Fruit fly (Drosophila melanogaster) whole organism, pupa: ENCODE data around the gene CG6938.
A peak's percentile ranks its signal among the peaks of the same experiment; 100 is the strongest.

Source experiments
- CG10348 ChIP-seq: fragments of 200-800 bp; sonication (Bioruptor generic); IDR thresholded peaks from 2 replicates; pipeline ENCODE4 v1.3.6; 2022; ENCODE audit warnings: missing biosample characterization, missing genetic modification characterization
- CG12605 ChIP-seq: fragments of 200-800 bp; sonication (Bioruptor generic); IDR thresholded peaks from 2 replicates; pipeline ENCODE4 v1.3.6; 2022; ENCODE audit warnings: missing biosample characterization, missing genetic modification characterization
- CG13204 ChIP-seq: fragments of 200-800 bp; sonication (Bioruptor generic); optimal IDR thresholded peaks from 2 replicates; lab custom pipeline; 2018; ENCODE audit warnings: missing biosample characterization, mild to moderate bottlenecking, missing genetic modification characterization, moderate library complexity
- CG14655 ChIP-seq: fragments of 200-800 bp; sonication (Bioruptor generic); optimal IDR thresholded peaks from 3 replicates; lab custom pipeline; 2017; ENCODE audit warnings: mild to moderate bottlenecking, missing biosample characterization, missing genetic modification reagents, missing genetic modification characterization
- CG15710 ChIP-seq: fragments of 200-800 bp; sonication (Bioruptor generic); optimal IDR thresholded peaks from 2 replicates; lab custom pipeline; 2018; ENCODE audit warnings: missing biosample characterization, mild to moderate bottlenecking, missing genetic modification characterization, moderate library complexity
- CG17806 ChIP-seq: fragments of 200-800 bp; sonication (Bioruptor generic); optimal IDR thresholded peaks from 2 replicates; lab custom pipeline; 2018; ENCODE audit warnings: missing biosample characterization, mild to moderate bottlenecking, missing genetic modification characterization, moderate library complexity
- CG32121 ChIP-seq: fragments of 200-800 bp; sonication (Bioruptor generic); IDR thresholded peaks from 2 replicates; pipeline ENCODE4 v1.3.6; 2022; ENCODE audit warnings: missing biosample characterization, missing genetic modification characterization
- CG34367 ChIP-seq: fragments of 200-800 bp; sonication (Bioruptor generic); optimal IDR thresholded peaks from 2 replicates; lab custom pipeline; 2018; ENCODE audit warnings: missing biosample characterization, mild to moderate bottlenecking, missing genetic modification characterization
- CG4496 ChIP-seq: fragments of 200-800 bp; sonication (Bioruptor generic); IDR thresholded peaks from 3 replicates; pipeline ENCODE4 v1.3.6; 2022; ENCODE audit warnings: missing biosample characterization, missing genetic modification characterization
- CG8159 ChIP-seq: fragments of 200-800 bp; sonication (Bioruptor generic); optimal IDR thresholded peaks from 3 replicates; lab custom pipeline; 2018; ENCODE audit warnings: missing biosample characterization, mild to moderate bottlenecking, missing genetic modification characterization, moderate library complexity
- CG8301 ChIP-seq: fragments of 200-800 bp; sonication (Bioruptor generic); optimal IDR thresholded peaks from 2 replicates; lab custom pipeline; 2018; ENCODE audit warnings: missing biosample characterization, mild to moderate bottlenecking, missing genetic modification characterization
- CG9948 ChIP-seq: fragments of 200-800 bp; sonication (Bioruptor generic); optimal IDR thresholded peaks from 2 replicates; lab custom pipeline; 2018; ENCODE audit warnings: missing biosample characterization, mild to moderate bottlenecking, missing genetic modification characterization, moderate library complexity
- D1 ChIP-seq: fragments of 200-800 bp; sonication (Bioruptor generic); optimal IDR thresholded peaks from 2 replicates; lab custom pipeline; 2018; ENCODE audit warnings: missing biosample characterization, mild to moderate bottlenecking, missing genetic modification characterization, moderate library complexity
- EcR ChIP-seq: fragments of 200-800 bp; sonication (Bioruptor generic); optimal IDR thresholded peaks from 3 replicates; lab custom pipeline; 2019; ENCODE audit warnings: missing biosample characterization, missing genetic modification characterization, mild to moderate bottlenecking, moderate library complexity, missing genetic modification reagents
- Ets98B ChIP-seq: fragments of 200-800 bp; sonication (Bioruptor generic); IDR thresholded peaks from 2 replicates; pipeline ENCODE4 v1.3.6; 2022; ENCODE audit warnings: missing biosample characterization, missing genetic modification characterization
- Pif1A ChIP-seq: fragments of 200-800 bp; sonication (Bioruptor generic); optimal IDR thresholded peaks from 3 replicates; lab custom pipeline; 2016; ENCODE audit warnings: missing biosample characterization, missing genetic modification characterization
- Pif1B ChIP-seq: fragments of 200-800 bp; sonication (Bioruptor generic); optimal IDR thresholded peaks from 3 replicates; lab custom pipeline; 2016; ENCODE audit warnings: missing biosample characterization, missing genetic modification characterization
- Snoo ChIP-seq: fragments of 200-800 bp; sonication (Bioruptor generic); optimal IDR thresholded peaks from 3 replicates; lab custom pipeline; 2017; ENCODE audit warnings: missing biosample characterization, mild to moderate bottlenecking, missing genetic modification characterization, inconsistent platforms
- fd96Ca ChIP-seq: fragments of 200-800 bp; sonication (Bioruptor generic); IDR thresholded peaks from 3 replicates; pipeline ENCODE4 v1.3.6; 2022; ENCODE audit warnings: missing biosample characterization, missing genetic modification characterization
- gl ChIP-seq: fragments of 200-800 bp; sonication (Bioruptor generic); optimal IDR thresholded peaks from 2 replicates; lab custom pipeline; 2018; ENCODE audit warnings: missing biosample characterization, mild to moderate bottlenecking, missing genetic modification characterization
- rn ChIP-seq: fragments of 200-800 bp; sonication (Bioruptor generic); IDR thresholded peaks from 2 replicates; pipeline ENCODE4 v1.3.6; 2022; ENCODE audit warnings: missing biosample characterization, missing genetic modification characterization

The CG6938 gene

DNA sequence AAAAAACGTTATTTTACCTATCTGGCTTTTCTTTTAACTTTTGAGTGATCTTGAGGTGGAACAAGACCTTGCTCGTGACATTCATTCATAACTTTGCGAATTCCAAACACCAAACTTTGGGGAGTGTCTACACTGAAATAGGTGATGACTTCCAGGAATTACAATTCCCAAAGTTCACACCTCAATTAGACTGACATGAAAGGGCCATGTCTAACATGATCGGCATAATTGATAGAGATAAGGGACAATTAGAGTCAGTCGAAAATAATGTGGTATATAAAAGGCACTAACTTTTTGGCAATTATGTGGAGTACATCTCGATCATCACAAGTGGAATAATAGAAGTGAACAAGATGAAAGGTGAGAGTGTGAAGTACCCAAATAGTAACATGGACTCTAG, 8.9 kb upstream of the CG6938 start, which contains the start of gene CG43896:
Gene CG43896, plus strand, starts transcription at position 301 of the 400 bp plus-strand sequence.
- TF ChIP-seq CG32121 (GFP tag; lab: Robert Waterston, UW) (no peak), CG13204 (no peak), CG8159 (tag; lab: Kevin White, UChicago) (no peak), Pif1A (no peak), CG9948 (no peak), fd96Ca (no peak), CG4496 (GFP tag; lab: Robert Waterston, UW) (no peak), CG10348 (GFP tag; lab: Robert Waterston, UW) (no peak), Snoo (tag; lab: Kevin White, UChicago) (no peak), CG8301 (tag; lab: Kevin White, UChicago) (no peak), Ets98B (GFP tag; lab: Robert Waterston, UW) (no peak), CG34367 (tag; lab: Kevin White, UChicago) (no peak), gl (tag; lab: Kevin White, UChicago) (no peak), Pif1B (GFP tag; lab: Kevin White, UChicago) (no peak), D1 (tag; lab: Kevin White, UChicago) (no peak), rn (GFP tag; lab: Robert Waterston, UW) (no peak), CG17806 (tag; lab: Kevin White, UChicago) (no peak), CG12605 (GFP tag; lab: Robert Waterston, UW) (no peak)

DNA sequence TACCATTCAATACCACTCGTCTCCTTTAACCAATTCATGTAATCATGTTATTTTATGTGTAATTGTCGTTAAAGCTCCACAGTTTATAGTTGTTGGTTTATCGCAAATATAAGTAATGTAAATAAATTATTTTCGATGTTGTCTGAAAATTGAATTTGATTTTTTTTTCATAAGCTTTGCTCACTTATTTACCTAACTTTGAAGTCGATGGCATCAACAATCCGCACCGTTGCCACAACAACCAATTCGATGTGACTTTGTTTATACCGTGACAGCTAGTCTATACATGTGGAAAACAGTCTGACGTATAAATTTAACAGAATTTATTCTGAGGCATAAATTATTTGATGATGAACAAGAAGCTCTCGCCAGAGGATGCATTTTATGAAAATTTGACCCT, 5.7 kb downstream of the CG6938 start, which contains the start of gene CG6931:
Gene CG6931, plus strand, starts transcription at position 301 of the 400 bp plus-strand sequence.
- no peak for TF ChIP-seq rn (GFP tag; lab: Robert Waterston, UW)
- no peak for TF ChIP-seq CG34367 (tag; lab: Kevin White, UChicago)
- TF ChIP-seq CG13204 = no peak
- no peak for TF ChIP-seq CG15710 (tag; lab: Kevin White, UChicago)
- TF ChIP-seq CG17806 (tag; lab: Kevin White, UChicago) = no peak
- no peak for TF ChIP-seq fd96Ca
- no peak for TF ChIP-seq CG8159 (tag; lab: Kevin White, UChicago)
- no peak for TF ChIP-seq EcR (GFP tag; lab: Kevin White, UChicago)
- TF ChIP-seq CG8301 (tag; lab: Kevin White, UChicago) = no peak

DNA sequence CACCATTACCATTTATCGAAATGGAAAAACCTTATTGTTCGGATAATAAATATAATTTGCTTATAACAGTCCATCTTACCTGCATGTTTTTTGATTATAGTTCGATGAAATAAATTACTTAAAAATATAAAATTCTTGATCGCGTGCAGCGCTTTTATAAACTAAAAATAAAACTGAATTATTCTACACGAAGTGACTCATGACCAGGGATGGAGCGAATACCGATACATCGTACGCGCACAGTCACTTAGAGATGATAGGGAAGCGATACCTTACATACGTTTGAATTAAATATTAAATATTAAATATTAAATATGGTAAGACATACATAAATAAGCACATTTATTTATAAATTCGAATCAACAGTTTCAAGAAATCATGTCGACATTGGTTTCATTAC, 8.3 kb downstream of the CG6938 start, which contains the start of gene viaf:
Gene viaf, minus strand, starts transcription at position 220 of the 400 bp plus-strand sequence.
- no peak for TF ChIP-seq D1 (tag; lab: Kevin White, UChicago)
- TF ChIP-seq CG10348 (GFP tag; lab: Robert Waterston, UW) = no peak
- peak; percentile 45 for TF ChIP-seq Ets98B (GFP tag; lab: Robert Waterston, UW)

DNA sequence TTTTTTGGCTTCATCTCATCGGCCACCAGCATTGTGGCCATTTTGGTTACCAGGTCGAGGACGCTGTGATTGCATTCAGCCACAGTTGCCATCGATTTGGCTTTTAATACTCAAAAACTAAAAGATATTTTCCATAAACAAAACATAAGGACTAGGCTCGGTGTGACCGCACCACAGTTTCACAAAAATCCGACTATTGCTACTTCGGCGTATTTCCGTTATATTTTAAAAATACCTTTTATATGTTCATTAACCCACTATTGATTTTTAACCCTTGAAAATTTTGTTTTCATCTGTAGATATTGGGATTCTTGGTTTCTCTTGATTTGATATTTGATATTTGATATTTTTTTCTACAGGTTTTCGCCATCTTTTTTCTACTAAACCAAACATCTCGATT, 13.3 kb downstream of the CG6938 start, which contains the start of gene Grip163:
Gene Grip163, minus strand, starts transcription at position 180 of the 400 bp plus-strand sequence.
- TF ChIP-seq EcR (GFP tag; lab: Kevin White, UChicago) = no peak
- TF ChIP-seq CG12605 (GFP tag; lab: Robert Waterston, UW) = no peak
- TF ChIP-seq CG10348 (GFP tag; lab: Robert Waterston, UW) = no peak
- no peak for TF ChIP-seq rn (GFP tag; lab: Robert Waterston, UW)
- TF ChIP-seq CG32121 (GFP tag; lab: Robert Waterston, UW) = no peak
- no peak for TF ChIP-seq gl (tag; lab: Kevin White, UChicago)
- TF ChIP-seq CG17806 (tag; lab: Kevin White, UChicago) = no peak
- TF ChIP-seq CG8301 (tag; lab: Kevin White, UChicago) = no peak
- TF ChIP-seq Pif1A = no peak
- no peak for TF ChIP-seq CG8159 (tag; lab: Kevin White, UChicago)
- TF ChIP-seq Snoo (tag; lab: Kevin White, UChicago) = no peak
- TF ChIP-seq D1 (tag; lab: Kevin White, UChicago) = no peak
- TF ChIP-seq Ets98B (GFP tag; lab: Robert Waterston, UW) = no peak
- TF ChIP-seq CG34367 (tag; lab: Kevin White, UChicago) = no peak
- TF ChIP-seq CG9948 = no peak
- TF ChIP-seq CG4496 (GFP tag; lab: Robert Waterston, UW) = no peak
- no peak for TF ChIP-seq CG14655 (GFP tag; lab: Kevin White, UChicago)
- no peak for TF ChIP-seq Pif1B (GFP tag; lab: Kevin White, UChicago)
- TF ChIP-seq fd96Ca = no peak

DNA sequence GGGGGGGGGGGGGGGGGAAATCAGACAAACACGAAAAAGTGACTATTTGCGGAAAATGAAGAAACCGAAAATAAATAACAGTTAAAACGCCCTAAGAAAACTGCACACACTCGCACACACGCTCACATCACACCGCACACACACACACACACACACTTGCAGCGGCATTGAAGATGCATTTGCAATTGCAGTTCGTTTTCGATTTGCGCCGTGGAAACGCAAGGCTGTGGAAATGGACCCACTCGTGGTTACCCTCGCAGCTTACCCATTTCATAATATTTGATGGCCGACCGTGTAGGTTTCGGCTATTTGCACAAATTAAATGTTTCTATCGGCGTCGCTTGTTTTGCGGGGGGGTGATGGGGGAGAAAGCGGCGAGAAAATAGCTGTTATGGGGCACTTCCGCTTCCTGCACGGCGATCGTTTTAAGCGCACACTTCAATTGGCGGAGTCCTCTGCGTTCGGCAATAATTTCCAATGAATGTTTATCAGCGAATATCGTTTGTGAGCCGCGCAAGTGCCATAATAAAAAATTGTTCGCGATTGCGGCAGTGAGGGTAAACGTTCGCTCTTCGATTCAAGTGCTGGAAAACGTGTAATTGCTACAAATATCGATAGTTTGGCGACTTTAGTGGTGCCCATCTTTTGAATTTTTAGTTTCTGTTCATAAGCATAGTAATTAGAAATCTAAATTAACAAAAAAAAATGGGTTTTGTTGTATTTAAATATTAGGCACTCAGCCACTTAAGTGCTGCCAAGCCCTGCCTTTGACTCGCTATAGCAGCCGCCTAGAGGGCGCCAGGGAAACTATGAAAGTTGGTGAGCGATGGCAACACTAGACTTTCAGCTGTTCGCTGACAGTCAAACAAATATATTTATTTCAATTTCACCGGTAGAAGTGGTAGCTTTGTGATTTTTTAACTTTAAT, 17.9 kb downstream of the CG6938 start, which contains the start of the genes Pop2 and CG6928:
Gene Pop2, minus strand, starts transcription at position 595 of the 928 bp plus-strand sequence.
Gene CG6928, plus strand, starts transcription at position 835 of the 928 bp plus-strand sequence.
- TF ChIP-seq CG15710 (tag; lab: Kevin White, UChicago) = peak; percentile 50
- no peak for TF ChIP-seq CG34367 (tag; lab: Kevin White, UChicago)
- peak; percentile 33; the same call in 1 of the 2 replicates for TF ChIP-seq rn (GFP tag; lab: Robert Waterston, UW)
- TF ChIP-seq Pif1A = no peak
- TF ChIP-seq CG9948 = peak; percentile 20
- peak; percentile 44; the same call in 1 of the 2 replicates for TF ChIP-seq CG32121 (GFP tag; lab: Robert Waterston, UW)
- 0 out of 3 replicates have a peak, but pooled peaks have one; percentile 29 for TF ChIP-seq CG4496 (GFP tag; lab: Robert Waterston, UW)
- TF ChIP-seq EcR (GFP tag; lab: Kevin White, UChicago) = no peak
- TF ChIP-seq CG8159 (tag; lab: Kevin White, UChicago) = no peak
- TF ChIP-seq CG12605 (GFP tag; lab: Robert Waterston, UW) = no peak
- TF ChIP-seq Ets98B (GFP tag; lab: Robert Waterston, UW) = peak; percentile 54; the same call in 1 of the 2 replicates
- TF ChIP-seq CG14655 (GFP tag; lab: Kevin White, UChicago) = no peak
- no peak for TF ChIP-seq CG17806 (tag; lab: Kevin White, UChicago)
- TF ChIP-seq Pif1B (GFP tag; lab: Kevin White, UChicago) = no peak
- TF ChIP-seq fd96Ca = peak; percentile 65; the same call in 2 of the 3 replicates
- TF ChIP-seq Snoo (tag; lab: Kevin White, UChicago) = no peak
